Fruit fly (Drosophila melanogaster) whole organism, pupa: Measurements from ENCODE around the gene inaE.

ENCODE experiments used
- CG10348 ChIP-seq: fragments of 200-800 bp; sonication (Bioruptor generic); IDR thresholded peaks from 2 replicates; pipeline ENCODE4 v1.3.6; 2022; ENCODE audit warnings: missing biosample characterization, missing genetic modification characterization
- CG12605 ChIP-seq: fragments of 200-800 bp; sonication (Bioruptor generic); IDR thresholded peaks from 2 replicates; pipeline ENCODE4 v1.3.6; 2022; ENCODE audit warnings: missing biosample characterization, missing genetic modification characterization
- CG13204 ChIP-seq: fragments of 200-800 bp; sonication (Bioruptor generic); optimal IDR thresholded peaks from 2 replicates; lab custom pipeline; 2018; ENCODE audit warnings: missing biosample characterization, mild to moderate bottlenecking, missing genetic modification characterization, moderate library complexity
- CG14655 ChIP-seq: fragments of 200-800 bp; sonication (Bioruptor generic); optimal IDR thresholded peaks from 3 replicates; lab custom pipeline; 2017; ENCODE audit warnings: mild to moderate bottlenecking, missing biosample characterization, missing genetic modification reagents, missing genetic modification characterization
- CG15710 ChIP-seq: fragments of 200-800 bp; sonication (Bioruptor generic); optimal IDR thresholded peaks from 2 replicates; lab custom pipeline; 2018; ENCODE audit warnings: missing biosample characterization, mild to moderate bottlenecking, missing genetic modification characterization, moderate library complexity
- CG17806 ChIP-seq: fragments of 200-800 bp; sonication (Bioruptor generic); optimal IDR thresholded peaks from 2 replicates; lab custom pipeline; 2018; ENCODE audit warnings: missing biosample characterization, mild to moderate bottlenecking, missing genetic modification characterization, moderate library complexity
- CG32121 ChIP-seq: fragments of 200-800 bp; sonication (Bioruptor generic); IDR thresholded peaks from 2 replicates; pipeline ENCODE4 v1.3.6; 2022; ENCODE audit warnings: missing biosample characterization, missing genetic modification characterization
- CG34367 ChIP-seq: fragments of 200-800 bp; sonication (Bioruptor generic); optimal IDR thresholded peaks from 2 replicates; lab custom pipeline; 2018; ENCODE audit warnings: missing biosample characterization, mild to moderate bottlenecking, missing genetic modification characterization
- CG4496 ChIP-seq: fragments of 200-800 bp; sonication (Bioruptor generic); IDR thresholded peaks from 3 replicates; pipeline ENCODE4 v1.3.6; 2022; ENCODE audit warnings: missing biosample characterization, missing genetic modification characterization
- CG8159 ChIP-seq: fragments of 200-800 bp; sonication (Bioruptor generic); optimal IDR thresholded peaks from 3 replicates; lab custom pipeline; 2018; ENCODE audit warnings: missing biosample characterization, mild to moderate bottlenecking, missing genetic modification characterization, moderate library complexity
- CG8301 ChIP-seq: fragments of 200-800 bp; sonication (Bioruptor generic); optimal IDR thresholded peaks from 2 replicates; lab custom pipeline; 2018; ENCODE audit warnings: missing biosample characterization, mild to moderate bottlenecking, missing genetic modification characterization
- CG9948 ChIP-seq: fragments of 200-800 bp; sonication (Bioruptor generic); optimal IDR thresholded peaks from 2 replicates; lab custom pipeline; 2018; ENCODE audit warnings: missing biosample characterization, mild to moderate bottlenecking, missing genetic modification characterization, moderate library complexity
- D1 ChIP-seq: fragments of 200-800 bp; sonication (Bioruptor generic); optimal IDR thresholded peaks from 2 replicates; lab custom pipeline; 2018; ENCODE audit warnings: missing biosample characterization, mild to moderate bottlenecking, missing genetic modification characterization, moderate library complexity
- EcR ChIP-seq: fragments of 200-800 bp; sonication (Bioruptor generic); optimal IDR thresholded peaks from 3 replicates; lab custom pipeline; 2019; ENCODE audit warnings: missing biosample characterization, missing genetic modification characterization, mild to moderate bottlenecking, moderate library complexity, missing genetic modification reagents
- Ets98B ChIP-seq: fragments of 200-800 bp; sonication (Bioruptor generic); IDR thresholded peaks from 2 replicates; pipeline ENCODE4 v1.3.6; 2022; ENCODE audit warnings: missing biosample characterization, missing genetic modification characterization
- Pif1A ChIP-seq: fragments of 200-800 bp; sonication (Bioruptor generic); optimal IDR thresholded peaks from 3 replicates; lab custom pipeline; 2016; ENCODE audit warnings: missing biosample characterization, missing genetic modification characterization
- Pif1B ChIP-seq: fragments of 200-800 bp; sonication (Bioruptor generic); optimal IDR thresholded peaks from 3 replicates; lab custom pipeline; 2016; ENCODE audit warnings: missing biosample characterization, missing genetic modification characterization
- Snoo ChIP-seq: fragments of 200-800 bp; sonication (Bioruptor generic); optimal IDR thresholded peaks from 3 replicates; lab custom pipeline; 2017; ENCODE audit warnings: missing biosample characterization, mild to moderate bottlenecking, missing genetic modification characterization, inconsistent platforms
- fd96Ca ChIP-seq: fragments of 200-800 bp; sonication (Bioruptor generic); IDR thresholded peaks from 3 replicates; pipeline ENCODE4 v1.3.6; 2022; ENCODE audit warnings: missing biosample characterization, missing genetic modification characterization
- gl ChIP-seq: fragments of 200-800 bp; sonication (Bioruptor generic); optimal IDR thresholded peaks from 2 replicates; lab custom pipeline; 2018; ENCODE audit warnings: missing biosample characterization, mild to moderate bottlenecking, missing genetic modification characterization
- rn ChIP-seq: fragments of 200-800 bp; sonication (Bioruptor generic); IDR thresholded peaks from 2 replicates; pipeline ENCODE4 v1.3.6; 2022; ENCODE audit warnings: missing biosample characterization, missing genetic modification characterization

The inaE gene

dm6 chrX:13758989-13759549 is 24.4 kb upstream of the inaE start, which contains the start of gene Yp3:
Yp3 (plus strand) TSS chrX:13759546.
- no peak for TF ChIP-seq CG15710 (tag; lab: Kevin White, UChicago)
- no peak for TF ChIP-seq CG12605 (GFP tag; lab: Robert Waterston, UW)
- TF ChIP-seq Ets98B (GFP tag; lab: Robert Waterston, UW) = no peak
- no peak for TF ChIP-seq CG10348 (GFP tag; lab: Robert Waterston, UW)
- no peak for TF ChIP-seq CG32121 (GFP tag; lab: Robert Waterston, UW)

dm6 chrX:13761762-13762371 is 21.6 kb upstream of the inaE start:
- no peak for TF ChIP-seq CG15710 (tag; lab: Kevin White, UChicago)
- TF ChIP-seq gl = peak; percentile 5

- peak; percentile 81 for TF ChIP-seq CG15710 (tag; lab: Kevin White, UChicago)
- peak; percentile 64 for TF ChIP-seq CG13204
- peak; percentile 69 for TF ChIP-seq CG4496 (GFP tag; lab: Robert Waterston, UW)
- TF ChIP-seq CG8159 (tag; lab: Kevin White, UChicago) = peak; percentile 86
- no peak for TF ChIP-seq D1 (tag; lab: Kevin White, UChicago)
- TF ChIP-seq CG12605 (GFP tag; lab: Robert Waterston, UW) = peak; percentile 66; the same call in 1 of the 2 replicates
- TF ChIP-seq CG9948 = peak; percentile 81
- peak; percentile 64 for TF ChIP-seq CG32121 (GFP tag; lab: Robert Waterston, UW)
- peak; percentile 92 for TF ChIP-seq CG14655 (GFP tag; lab: Kevin White, UChicago)
- TF ChIP-seq Snoo (tag; lab: Kevin White, UChicago) = peak; percentile 71
- no peak for TF ChIP-seq CG10348 (GFP tag; lab: Robert Waterston, UW)
- peak; percentile 83 for TF ChIP-seq CG8301 (tag; lab: Kevin White, UChicago)
- TF ChIP-seq CG17806 (tag; lab: Kevin White, UChicago) = peak; percentile 62
- TF ChIP-seq Pif1B (GFP tag; lab: Kevin White, UChicago) = peak; percentile 61
- peak; percentile 23 for TF ChIP-seq Pif1A (GFP tag; lab: Kevin White, UChicago)
- peak; percentile 38 for TF ChIP-seq EcR (GFP tag; lab: Kevin White, UChicago)
- TF ChIP-seq Ets98B (GFP tag; lab: Robert Waterston, UW) = peak; percentile 73
- TF ChIP-seq fd96Ca (GFP tag; lab: Robert Waterston, UW) = peak; percentile 55; the same call in 1 of the 3 replicates
- peak; percentile 27; the same call in 1 of the 2 replicates for TF ChIP-seq rn (GFP tag; lab: Robert Waterston, UW)
- peak; percentile 63 for TF ChIP-seq CG34367 (tag; lab: Kevin White, UChicago)
- TF ChIP-seq gl = peak; percentile 22
- TF ChIP-seq, all 21 proteins: peak for 19
Measured at dm6 chrX:13762372-13762883, 21.1 kb upstream of the inaE start, which contains the start of gene rdgB. rdgB (plus strand) TSS chrX:13762752.

- TF ChIP-seq gl (no peak), CG14655 (GFP tag; lab: Kevin White, UChicago) (peak; percentile 50), CG15710 (tag; lab: Kevin White, UChicago) (peak; percentile 29), CG13204 (no peak), Pif1B (GFP tag; lab: Kevin White, UChicago) (peak; percentile 4), Ets98B (GFP tag; lab: Robert Waterston, UW) (0 out of 2 replicates have a peak, but pooled peaks have one; percentile 48), CG12605 (GFP tag; lab: Robert Waterston, UW) (no peak), D1 (tag; lab: Kevin White, UChicago) (peak; percentile 39), rn (GFP tag; lab: Robert Waterston, UW) (0 out of 2 replicates have a peak, but pooled peaks have one; percentile 31), Snoo (tag; lab: Kevin White, UChicago) (peak; percentile 20), CG9948 (peak; percentile 47), CG8159 (tag; lab: Kevin White, UChicago) (peak; percentile 37), EcR (GFP tag; lab: Kevin White, UChicago) (no peak), CG32121 (GFP tag; lab: Robert Waterston, UW) (peak; percentile 38), CG10348 (GFP tag; lab: Robert Waterston, UW) (no peak), CG34367 (tag; lab: Kevin White, UChicago) (peak; percentile 46), CG8301 (tag; lab: Kevin White, UChicago) (peak; percentile 45), CG4496 (GFP tag; lab: Robert Waterston, UW) (peak; percentile 58; the same call in 2 of the 3 replicates), Pif1A (GFP tag; lab: Kevin White, UChicago) (no peak), fd96Ca (GFP tag; lab: Robert Waterston, UW) (peak; percentile 58; the same call in 1 of the 3 replicates), CG17806 (tag; lab: Kevin White, UChicago) (peak; percentile 44)
Measured at dm6 chrX:13764397-13765119, 19.0 kb upstream of the inaE start.

- TF ChIP-seq D1 (tag; lab: Kevin White, UChicago) (no peak), CG14655 (GFP tag; lab: Kevin White, UChicago) (no peak), EcR (GFP tag; lab: Kevin White, UChicago) (no peak), CG13204 (no peak), CG15710 (tag; lab: Kevin White, UChicago) (no peak), CG8159 (tag; lab: Kevin White, UChicago) (no peak), CG10348 (GFP tag; lab: Robert Waterston, UW) (no peak), CG9948 (no peak)
Measured at dm6 chrX:13765217-13765616, 18.3 kb upstream of the inaE start.
